Worm (Caenorhabditis elegans) whole organism, L4 larva: ENCODE data around the gene ccch-3.

Experiments
- R02D3.7 ChIP-seq: fragments of 150-350 bp; sonication (generic microtip); optimal IDR thresholded peaks from 3 replicates; lab custom pipeline; 2014; ENCODE audit warnings: missing biosample characterization, missing genetic modification characterization
- ZK337.2 ChIP-seq: fragments of 200-800 bp; sonication (Bioruptor generic); IDR thresholded peaks from 2 replicates; pipeline ENCODE4 v1.3.6; 2022; ENCODE audit warnings: missing genetic modification reagents, missing genetic modification characterization, missing compliant biosample characterization
- aha-1 ChIP-seq: fragments of 150-350 bp; peaks from one replicate; lab custom pipeline; 2014; ENCODE audit warnings: missing biosample characterization, missing genetic modification characterization
- aly-2 ChIP-seq: sonication (generic microtip); optimal IDR thresholded peaks from 2 replicates; lab custom pipeline; 2018; ENCODE audit warnings: missing biosample characterization, missing genetic modification characterization
- ama-1 ChIP-seq: fragments of 150-350 bp; optimal IDR thresholded peaks from 2 replicates; lab custom pipeline; 2014; ENCODE audit warnings: inconsistent platforms, mixed read lengths
- arid-1 ChIP-seq: fragments of 200-800 bp; sonication (Bioruptor generic); conservative IDR thresholded peaks from 2 replicates; pipeline ENCODE4 v1.3.6; 2022; ENCODE audit warnings: missing genetic modification reagents, missing genetic modification characterization, missing compliant biosample characterization
- attf-4 ChIP-seq: sonication (generic microtip); optimal IDR thresholded peaks from 3 replicates; lab custom pipeline; 2017; ENCODE audit warnings: missing biosample characterization, missing genetic modification characterization
- ceh-28 ChIP-seq: fragments of 150-350 bp; optimal IDR thresholded peaks from 2 replicates; lab custom pipeline; 2014; ENCODE audit warnings: missing biosample characterization, missing genetic modification reagents, missing genetic modification characterization
- ceh-32 ChIP-seq: sonication (generic microtip); optimal IDR thresholded peaks from 2 replicates; lab custom pipeline; 2016; ENCODE audit warnings: mild to moderate bottlenecking, missing genetic modification characterization, missing compliant biosample characterization; ENCODE audit not compliant: poor library complexity
- ceh-82 ChIP-seq: sonication (generic microtip); optimal IDR thresholded peaks from 2 replicates; lab custom pipeline; 2017; ENCODE audit warnings: missing biosample characterization, missing genetic modification characterization
- ces-1 ChIP-seq: fragments of 150-350 bp; sonication (generic microtip); optimal IDR thresholded peaks from 4 replicates; lab custom pipeline; 2014; ENCODE audit warnings: missing biosample characterization, missing genetic modification reagents, missing genetic modification characterization
- daf-8 ChIP-seq: fragments of 200-800 bp; sonication (Bioruptor generic); IDR thresholded peaks from 2 replicates; pipeline ENCODE4 v1.3.6; 2022; ENCODE audit warnings: missing genetic modification characterization, missing compliant biosample characterization
- dmd-8 ChIP-seq: fragments of 200-800 bp; sonication (Bioruptor generic); IDR thresholded peaks from 2 replicates; pipeline ENCODE4 v1.3.6; 2022; ENCODE audit warnings: missing genetic modification characterization, missing compliant biosample characterization
- dmd-9 ChIP-seq: fragments of 200-800 bp; sonication (Bioruptor generic); IDR thresholded peaks from 2 replicates; pipeline ENCODE4 v1.3.6; 2022; ENCODE audit warnings: missing genetic modification reagents, missing genetic modification characterization, missing compliant biosample characterization
- duxl-1 ChIP-seq: sonication (generic microtip); optimal IDR thresholded peaks from 2 replicates; lab custom pipeline; 2016; ENCODE audit warnings: mild to moderate bottlenecking, missing genetic modification characterization, moderate library complexity, missing compliant biosample characterization; ENCODE audit not compliant: poor library complexity
- dve-1 ChIP-seq: sonication (generic microtip); optimal IDR thresholded peaks from 2 replicates; lab custom pipeline; 2017; ENCODE audit warnings: antibody characterized with exemption, mild to moderate bottlenecking, missing genetic modification characterization, missing compliant biosample characterization; ENCODE audit not compliant: insufficient read depth
- egl-27 ChIP-seq: sonication (generic microtip); optimal IDR thresholded peaks from 3 replicates; lab custom pipeline; 2017; ENCODE audit warnings: missing biosample characterization, missing genetic modification reagents, missing genetic modification characterization
- egl-43 ChIP-seq: fragments of 200-800 bp; sonication (Bioruptor generic); IDR thresholded peaks from 2 replicates; pipeline ENCODE4 v1.3.6; 2022; ENCODE audit warnings: missing genetic modification reagents, missing genetic modification characterization, missing compliant biosample characterization
- fos-1 ChIP-seq: fragments of 150-350 bp; optimal IDR thresholded peaks from 2 replicates; lab custom pipeline; 2014; ENCODE audit warnings: missing biosample characterization, missing genetic modification characterization
- gei-8 ChIP-seq: fragments of 200-800 bp; sonication (Bioruptor generic); optimal IDR thresholded peaks from 2 replicates; lab custom pipeline; 2018; ENCODE audit warnings: mild to moderate bottlenecking, missing genetic modification characterization, missing compliant biosample characterization
- hlh-11 ChIP-seq: fragments of 200-800 bp; sonication (Bioruptor generic); optimal IDR thresholded peaks from 2 replicates; lab custom pipeline; 2018; ENCODE audit warnings: mild to moderate bottlenecking, missing genetic modification characterization, missing compliant biosample characterization
- lin-1 ChIP-seq: fragments of 200-800 bp; sonication (Bioruptor generic); IDR thresholded peaks from 2 replicates; pipeline ENCODE4 v1.3.6; 2022; ENCODE audit warnings: missing genetic modification reagents, missing genetic modification characterization, missing compliant biosample characterization
- lin-15B ChIP-seq: fragments of 150-350 bp; sonication (generic microtip); optimal IDR thresholded peaks from 3 replicates; lab custom pipeline; 2014; ENCODE audit warnings: missing biosample characterization, missing genetic modification characterization
- lin-39 ChIP-seq: fragments of 150-350 bp; optimal IDR thresholded peaks from 2 replicates; lab custom pipeline; 2014; ENCODE audit warnings: missing biosample characterization, missing genetic modification reagents, missing genetic modification characterization
- madf-5 ChIP-seq, 2 experiments: fragments of 200-800 bp; sonication (Bioruptor generic); IDR thresholded peaks; 2 replicates each; pipeline ENCODE4 v1.3.6; 2022; ENCODE audit warnings: missing compliant biosample characterization in 2 of 2, missing genetic modification characterization in 2 of 2
- madf-9 ChIP-seq: fragments of 200-800 bp; sonication (Bioruptor generic); conservative IDR thresholded peaks from 2 replicates; pipeline ENCODE4 v1.3.6; 2022; ENCODE audit warnings: missing genetic modification reagents, missing genetic modification characterization, missing compliant biosample characterization
- mdt-29 ChIP-seq: fragments of 200-800 bp; sonication (Bioruptor generic); IDR thresholded peaks from 2 replicates; pipeline ENCODE4 v1.3.6; 2022; ENCODE audit warnings: missing genetic modification reagents, missing genetic modification characterization, missing compliant biosample characterization
- mes-2 ChIP-seq: sonication (generic microtip); optimal IDR thresholded peaks from 2 replicates; lab custom pipeline; 2016; ENCODE audit warnings: missing genotype, mild to moderate bottlenecking, missing genetic modification characterization, missing compliant biosample characterization; ENCODE audit not compliant: poor library complexity, severe bottlenecking
- mxl-2 ChIP-seq: fragments of 200-800 bp; sonication (Bioruptor generic); conservative IDR thresholded peaks from 2 replicates; pipeline ENCODE4 v1.3.6; 2022; ENCODE audit warnings: missing genetic modification reagents, missing genetic modification characterization, missing compliant biosample characterization
- nhr-102 ChIP-seq: sonication (generic microtip); optimal IDR thresholded peaks from 2 replicates; lab custom pipeline; 2016; ENCODE audit warnings: mild to moderate bottlenecking, missing genetic modification characterization, moderate library complexity, missing compliant biosample characterization
- nhr-11 ChIP-seq: fragments of 150-350 bp; optimal IDR thresholded peaks from 2 replicates; lab custom pipeline; 2014; ENCODE audit warnings: missing biosample characterization, missing genetic modification characterization
- nhr-237 ChIP-seq: sonication (generic microtip); optimal IDR thresholded peaks from 2 replicates; lab custom pipeline; 2017; ENCODE audit warnings: missing biosample characterization, missing genetic modification characterization
- pha-4 ChIP-seq, 2 experiments: fragments of 150-350 bp in 1 of 2; fragments of 200-800 bp in 1 of 2; sonication (Bioruptor generic) in 1 of 2; IDR thresholded peaks in 1 of 2; optimal IDR thresholded peaks in 1 of 2; 2 replicates each; pipeline versions ENCODE4 v1.3.6 to Lab custom; 2014 to 2022; ENCODE audit warnings: missing genetic modification characterization in 2 of 2, missing genetic modification reagents in 2 of 2, missing biosample characterization in 1 of 2, missing compliant biosample characterization in 1 of 2
- snpc-1.2 ChIP-seq: fragments of 200-800 bp; sonication (Bioruptor generic); IDR thresholded peaks from 2 replicates; pipeline ENCODE4 v1.3.6; 2022; ENCODE audit warnings: missing genetic modification reagents, missing genetic modification characterization, missing compliant biosample characterization
- spr-3 ChIP-seq: fragments of 200-800 bp; sonication (Bioruptor generic); optimal IDR thresholded peaks from 2 replicates; lab custom pipeline; 2018; ENCODE audit warnings: mild to moderate bottlenecking, missing genetic modification characterization, missing compliant biosample characterization
- tag-97 ChIP-seq: fragments of 200-800 bp; sonication (Bioruptor generic); IDR thresholded peaks from 2 replicates; pipeline ENCODE4 v1.3.6; 2022; ENCODE audit warnings: missing genetic modification characterization, missing compliant biosample characterization
- tra-1 ChIP-seq: fragments of 200-800 bp; sonication (Bioruptor generic); IDR thresholded peaks from 2 replicates; pipeline ENCODE4 v1.3.6; 2022; ENCODE audit warnings: missing genetic modification reagents, missing genetic modification characterization, missing compliant biosample characterization
- vab-7 ChIP-seq: fragments of 200-800 bp; sonication (Bioruptor generic); IDR thresholded peaks from 2 replicates; pipeline ENCODE4 v1.3.6; 2022; ENCODE audit warnings: missing genetic modification reagents, missing genetic modification characterization, missing compliant biosample characterization
- zfp-2 ChIP-seq: sonication (generic microtip); optimal IDR thresholded peaks from 2 replicates; lab custom pipeline; 2016; ENCODE audit warnings: mild to moderate bottlenecking, missing genetic modification characterization, missing compliant biosample characterization

Gene ccch-3

DNA sequence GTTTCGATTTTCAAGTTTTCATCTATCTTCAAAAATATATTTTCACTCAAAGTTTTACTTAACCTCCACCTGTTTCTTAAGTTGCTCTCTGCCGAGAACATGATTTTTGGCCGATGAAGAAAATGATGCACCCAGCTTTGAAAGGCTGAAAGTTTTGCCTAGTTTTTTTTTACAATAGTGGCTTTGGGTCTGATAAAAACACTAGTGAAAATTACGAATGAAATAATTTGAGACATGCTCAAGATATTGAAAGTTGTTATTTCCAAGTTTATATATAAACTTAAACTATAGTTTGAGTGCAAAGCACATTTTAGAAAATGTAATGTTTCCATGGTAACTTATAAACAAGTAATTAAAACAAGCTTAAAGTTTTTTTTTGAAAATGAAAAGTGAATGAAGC is 10.3 kb downstream of the ccch-3 start, which contains the start of gene gpa-9:
Gene gpa-9 (minus strand): TSS at position 101 of the 400 bp plus-strand sequence.
- TF ChIP-seq egl-27 (no peak), pha-4 (GFP tag; IDR thresholded peaks at IDR 0.05; lab: Robert Waterston, UW) (no peak), pha-4 (tag; optimal IDR thresholded peaks at IDR 0.05; lab: Kevin White, UChicago) (no peak), dmd-8 (no peak), nhr-237 (tag; lab: Kevin White, UChicago) (no peak), aly-2 (tag; lab: Kevin White, UChicago) (no peak), nhr-102 (tag; lab: Kevin White, UChicago) (no peak), dve-1 (tag; lab: Kevin White, UChicago) (no peak), ceh-32 (no peak), daf-8 (GFP tag; lab: Robert Waterston, UW) (no peak)

DNA sequence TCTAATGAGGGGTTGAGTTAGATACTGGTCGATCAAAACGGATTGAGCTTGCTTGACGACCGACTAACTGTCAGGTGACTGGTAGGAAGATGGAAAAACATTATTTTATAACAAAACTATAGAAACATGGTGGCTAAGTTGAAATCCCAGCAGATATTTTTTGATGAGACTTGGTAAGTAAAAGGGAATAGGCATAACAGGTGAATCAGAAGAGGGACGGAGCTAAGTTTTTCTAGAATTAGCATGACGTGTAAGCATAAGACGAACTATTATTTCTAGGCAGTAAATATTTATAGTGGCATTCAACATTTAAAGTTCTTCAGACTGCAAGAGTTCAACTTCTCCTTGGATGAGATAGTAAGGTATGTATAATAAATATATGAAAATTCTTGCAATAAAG is 15.0 kb downstream of the ccch-3 start, which contains the start of gene F56H9.8:
Gene F56H9.8 (plus strand): TSS at position 301 of the 400 bp plus-strand sequence.
- TF ChIP-seq lin-39 (tag; lab: Kevin White, UChicago) = no peak
- TF ChIP-seq zfp-2 (tag; lab: Kevin White, UChicago) = no peak
- TF ChIP-seq tag-97 (GFP tag; lab: Robert Waterston, UW) = no peak
- no peak for TF ChIP-seq lin-1 (GFP tag; lab: Robert Waterston, UW)
- TF ChIP-seq lin-15B (tag; lab: Kevin White, UChicago) = no peak
- TF ChIP-seq aha-1 (tag; lab: Kevin White, UChicago) = no peak
- TF ChIP-seq madf-5 (GFP tag; IDR thresholded peaks at IDR 0.05; lab: Robert Waterston, UW) = no peak
- no peak for TF ChIP-seq mes-2 (tag; lab: Kevin White, UChicago)
- no peak for TF ChIP-seq madf-9 (GFP tag; lab: Robert Waterston, UW)
- TF ChIP-seq egl-43 (GFP tag; lab: Robert Waterston, UW) = no peak
- TF ChIP-seq ces-1 (GFP tag; lab: Kevin White, UChicago) = no peak
- TF ChIP-seq ZK337.2 (GFP tag; lab: Robert Waterston, UW) = no peak
- no peak for TF ChIP-seq duxl-1 (tag; lab: Kevin White, UChicago)
- TF ChIP-seq nhr-102 (tag; lab: Kevin White, UChicago) = no peak
- TF ChIP-seq snpc-1.2 (GFP tag; lab: Robert Waterston, UW) = no peak
- no peak for TF ChIP-seq arid-1 (GFP tag; lab: Robert Waterston, UW)
- no peak for TF ChIP-seq gei-8

DNA sequence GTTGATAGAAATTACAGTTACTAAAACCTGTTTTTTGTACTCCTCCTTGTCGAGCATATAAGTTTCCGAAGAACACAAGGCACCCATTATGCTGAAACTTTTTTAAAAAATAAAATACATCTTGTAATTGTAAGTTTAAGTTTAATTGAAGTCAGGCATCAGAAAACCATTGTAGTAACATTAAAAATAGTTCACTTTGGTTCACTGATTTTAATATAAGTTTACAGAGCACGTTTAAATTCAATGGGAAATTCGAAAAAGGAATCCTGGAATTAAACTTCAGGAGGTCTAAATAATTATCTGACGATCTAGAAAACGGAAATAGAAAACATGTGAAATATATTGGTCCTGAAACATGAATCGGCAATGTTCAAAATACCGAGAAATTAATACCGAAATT is 19.1 kb downstream of the ccch-3 start, which contains the start of gene gpa-8:
Gene gpa-8 (minus strand): TSS at position 101 of the 400 bp plus-strand sequence.
- no peak for TF ChIP-seq attf-4 (tag; lab: Kevin White, UChicago)
- TF ChIP-seq fos-1 (tag; lab: Kevin White, UChicago) = no peak
- TF ChIP-seq ceh-28 (tag; lab: Kevin White, UChicago) = no peak
- TF ChIP-seq spr-3 (GFP tag; lab: Kevin White, UChicago) = no peak
- no peak for TF ChIP-seq mdt-29
- TF ChIP-seq nhr-102 (tag; lab: Kevin White, UChicago) = no peak
- no peak for TF ChIP-seq R02D3.7
- no peak for TF ChIP-seq dmd-9
- no peak for TF ChIP-seq ceh-82 (tag; lab: Kevin White, UChicago)
- no peak for TF ChIP-seq ama-1 (lab: Kevin White, UChicago)
- no peak for TF ChIP-seq hlh-11 (tag; lab: Kevin White, UChicago)
- TF ChIP-seq lin-1 (GFP tag; lab: Robert Waterston, UW) = no peak
- TF ChIP-seq mxl-2 = no peak
- TF ChIP-seq nhr-11 (tag; lab: Kevin White, UChicago) = no peak
- no peak for TF ChIP-seq tra-1 (GFP tag; lab: Robert Waterston, UW)
- no peak for TF ChIP-seq dmd-8
- no peak for TF ChIP-seq vab-7 (GFP tag; lab: Robert Waterston, UW)
